Worm (Caenorhabditis elegans): ENCODE measurements around the gene fbxa-63.

DNA sequence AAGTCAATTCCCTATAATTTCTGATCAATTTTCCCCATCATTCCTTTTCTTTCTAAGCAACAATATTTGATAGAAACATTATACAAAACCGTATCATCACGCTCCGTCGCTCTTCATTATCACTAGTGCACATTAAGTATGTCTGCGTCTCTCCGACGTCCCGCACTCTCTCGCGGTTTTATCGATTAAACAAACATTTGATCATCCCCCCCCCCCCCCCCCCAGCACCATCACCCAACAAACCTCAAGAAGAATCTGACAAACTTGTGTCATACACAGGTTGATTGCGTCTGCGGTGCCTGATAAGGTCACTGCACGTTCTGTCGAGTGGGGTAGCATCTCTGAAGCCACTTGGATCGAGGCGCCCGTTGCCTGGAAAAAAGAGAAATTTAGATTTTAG, 23.3 kb upstream of the fbxa-63 start:
- TF ChIP-seq ceh-13 (GFP tag; optimal IDR thresholded peaks at IDR 0.05) (no peak), pes-1 (GFP tag; IDR thresholded peaks at IDR 0.05) (no peak), hmbx-1 (tag; optimal IDR thresholded peaks at IDR 0.05) (no peak), tra-4 (tag; optimal IDR thresholded peaks at IDR 0.05) (no peak), tbx-37 (GFP tag; conservative IDR thresholded peaks at IDR 0.05) (no peak), F13C5.2 (tag; optimal IDR thresholded peaks at IDR 0.05) (no peak), scrt-1 (GFP tag; IDR thresholded peaks at IDR 0.05) (no peak), sea-1 (GFP tag; conservative IDR thresholded peaks at IDR 0.05) (no peak), ama-1 (optimal IDR thresholded peaks at IDR 0.05) (no peak), tbx-11 (GFP tag; IDR thresholded peaks at IDR 0.05) (no peak), aly-1 (tag; optimal IDR thresholded peaks at IDR 0.05) (no peak), hmg-4 (GFP tag; optimal IDR thresholded peaks at IDR 0.05) (no peak), ets-7 (tag; optimal IDR thresholded peaks at IDR 0.05) (no peak), ceh-36 (tag; optimal IDR thresholded peaks at IDR 0.05) (no peak)
